Worm (Caenorhabditis elegans) whole organism, L1 larva: ENCODE results near the gene Y75B8A.24.

ENCODE experiments used
- C16A3.4 ChIP-seq: fragments of 150-350 bp; optimal IDR thresholded peaks from 2 replicates; lab custom pipeline; 2014; ENCODE audit warnings: missing biosample characterization, missing genetic modification characterization
- F16B12.6 ChIP-seq: fragments of 150-350 bp; optimal IDR thresholded peaks from 2 replicates; lab custom pipeline; 2014; ENCODE audit warnings: missing biosample characterization, missing genetic modification characterization
- alr-1 ChIP-seq: fragments of 200-800 bp; sonication (Bioruptor generic); optimal IDR thresholded peaks from 2 replicates; lab custom pipeline; 2018; ENCODE audit warnings: borderline replicate concordance, mild to moderate bottlenecking, missing genetic modification characterization, missing compliant biosample characterization
- aly-2 ChIP-seq: fragments of 150-350 bp; optimal IDR thresholded peaks from 2 replicates; lab custom pipeline; 2014; ENCODE audit warnings: missing biosample characterization, missing genetic modification characterization
- blmp-1 ChIP-seq: fragments of 150-350 bp; optimal IDR thresholded peaks from 2 replicates; lab custom pipeline; 2014; ENCODE audit warnings: missing biosample characterization, missing genetic modification characterization
- ceh-82 ChIP-seq, 3 experiments: fragments of 150-350 bp in 1 of 3; sonication (generic microtip) in 2 of 3; optimal IDR thresholded peaks; 2 replicates each; lab custom pipeline; 2014 to 2017; ENCODE audit warnings: missing biosample characterization in 3 of 3, missing genetic modification characterization in 3 of 3
- ceh-90 ChIP-seq: sonication (generic microtip); optimal IDR thresholded peaks from 2 replicates; lab custom pipeline; 2016; ENCODE audit warnings: missing genetic modification characterization, missing compliant biosample characterization
- dpl-1 ChIP-seq, 3 experiments: fragments of 150-350 bp in 2 of 3; sonication (generic microtip) in 1 of 3; optimal IDR thresholded peaks; 2 replicates each; lab custom pipeline; 2014 to 2017; ENCODE audit warnings: missing biosample characterization in 3 of 3, missing genetic modification characterization in 3 of 3, missing genetic modification reagents in 3 of 3
- dsc-1 ChIP-seq: sonication (generic microtip); optimal IDR thresholded peaks from 2 replicates; lab custom pipeline; 2016; ENCODE audit warnings: mild to moderate bottlenecking, missing genetic modification characterization, missing compliant biosample characterization
- efl-1 ChIP-seq, 4 experiments: fragments of 150-350 bp; optimal IDR thresholded peaks in 3 of 4; peaks in 1 of 4; 1 replicate in 1 of 4; 2 replicates in 3 of 4; lab custom pipeline; 2014; ENCODE audit warnings: missing biosample characterization in 2 of 4, missing genetic modification characterization in 2 of 4, missing genetic modification reagents in 2 of 4
- efl-3 ChIP-seq: fragments of 200-800 bp; sonication (Bioruptor generic); optimal IDR thresholded peaks from 2 replicates; lab custom pipeline; 2018; ENCODE audit warnings: mild to moderate bottlenecking, missing genetic modification characterization, missing compliant biosample characterization
- elt-3 ChIP-seq, 6 experiments: fragments of 150-350 bp in 1 of 6; sonication (generic microtip); optimal IDR thresholded peaks; 2 replicates each; lab custom pipeline; 2017 to 2018; ENCODE audit warnings: missing biosample characterization in 6 of 6, missing genetic modification characterization in 6 of 6, inconsistent platforms in 1 of 6
- ets-5 ChIP-seq: fragments of 200-800 bp; sonication (Bioruptor generic); IDR thresholded peaks from 2 replicates; pipeline ENCODE4 v1.3.6; 2022; ENCODE audit warnings: missing genetic modification characterization, missing compliant biosample characterization
- fkh-10 ChIP-seq: sonication (generic microtip); optimal IDR thresholded peaks from 2 replicates; lab custom pipeline; 2017; ENCODE audit warnings: missing biosample characterization, missing genetic modification reagents, missing genetic modification characterization
- fkh-4 ChIP-seq: sonication (generic microtip); optimal IDR thresholded peaks from 2 replicates; lab custom pipeline; 2016; ENCODE audit warnings: missing compliant biosample characterization, missing genetic modification characterization, borderline replicate concordance
- fkh-8 ChIP-seq: sonication (generic microtip); optimal IDR thresholded peaks from 2 replicates; lab custom pipeline; 2016; ENCODE audit warnings: mild to moderate bottlenecking, missing genetic modification characterization, missing compliant biosample characterization
- hlh-17 ChIP-seq: fragments of 200-800 bp; sonication (Bioruptor generic); optimal IDR thresholded peaks from 2 replicates; lab custom pipeline; 2018; ENCODE audit warnings: missing genetic modification characterization, mild to moderate bottlenecking, missing compliant biosample characterization, moderate library complexity, borderline replicate concordance
- hpl-2 ChIP-seq: fragments of 150-350 bp; optimal IDR thresholded peaks from 2 replicates; lab custom pipeline; 2014; ENCODE audit warnings: missing biosample characterization, missing genetic modification reagents, missing genetic modification characterization
- isw-1 ChIP-seq: fragments of 200-800 bp; sonication (Bioruptor generic); IDR thresholded peaks from 2 replicates; pipeline ENCODE4 v1.3.6; 2022; ENCODE audit warnings: missing genetic modification characterization, missing compliant biosample characterization
- lin-13 ChIP-seq: fragments of 150-350 bp; optimal IDR thresholded peaks from 2 replicates; lab custom pipeline; 2014; ENCODE audit warnings: missing biosample characterization, missing genetic modification reagents, missing genetic modification characterization
- lin-35 ChIP-seq, 2 experiments: fragments of 150-350 bp; optimal IDR thresholded peaks; 2 replicates each; lab custom pipeline; 2014; ENCODE audit warnings: missing biosample characterization in 2 of 2, missing genetic modification characterization in 2 of 2, missing genetic modification reagents in 2 of 2
- lsy-2 ChIP-seq, 2 experiments: fragments of 150-350 bp; optimal IDR thresholded peaks; 2 replicates each; lab custom pipeline; 2014; ENCODE audit warnings: missing biosample characterization in 2 of 2, missing genetic modification characterization in 2 of 2
- mdl-1 ChIP-seq, 2 experiments: fragments of 150-350 bp; optimal IDR thresholded peaks; 2 replicates each; lab custom pipeline; 2014 to 2017; ENCODE audit warnings: missing biosample characterization in 2 of 2, missing genetic modification characterization in 2 of 2, inconsistent platforms in 1 of 2
- nhr-12 ChIP-seq: sonication (generic microtip); optimal IDR thresholded peaks from 2 replicates; lab custom pipeline; 2017; ENCODE audit warnings: missing biosample characterization, missing genetic modification characterization
- nhr-19 ChIP-seq: fragments of 200-800 bp; sonication (Bioruptor generic); conservative IDR thresholded peaks from 2 replicates; pipeline ENCODE4 v1.3.6; 2022; ENCODE audit warnings: missing genetic modification characterization, missing compliant biosample characterization
- nhr-20 ChIP-seq: sonication (generic microtip); optimal IDR thresholded peaks from 2 replicates; lab custom pipeline; 2016; ENCODE audit warnings: mild to moderate bottlenecking, missing genetic modification characterization, missing compliant biosample characterization
- nhr-47 ChIP-seq: sonication (generic microtip); optimal IDR thresholded peaks from 2 replicates; lab custom pipeline; 2016; ENCODE audit warnings: mild to moderate bottlenecking, missing genetic modification characterization, moderate library complexity, missing compliant biosample characterization
- nhr-77 ChIP-seq: fragments of 150-350 bp; optimal IDR thresholded peaks from 2 replicates; lab custom pipeline; 2014; ENCODE audit warnings: missing biosample characterization, missing genetic modification characterization
- nhr-85 ChIP-seq: sonication (generic microtip); peaks from one replicate; lab custom pipeline; 2016; ENCODE audit warnings: missing genetic modification characterization, inconsistent platforms, missing compliant biosample characterization
- nhr-90 ChIP-seq: sonication (generic microtip); optimal IDR thresholded peaks from 2 replicates; lab custom pipeline; 2016; ENCODE audit warnings: mild to moderate bottlenecking, missing genetic modification characterization, missing compliant biosample characterization; ENCODE audit not compliant: poor library complexity
- pax-3 ChIP-seq: fragments of 200-800 bp; sonication (Bioruptor generic); optimal IDR thresholded peaks from 2 replicates; lab custom pipeline; 2018; ENCODE audit warnings: mild to moderate bottlenecking, missing genetic modification characterization, moderate library complexity, missing compliant biosample characterization
- pqm-1 ChIP-seq: sonication (generic microtip); optimal IDR thresholded peaks from 3 replicates; lab custom pipeline; 2017; ENCODE audit warnings: missing biosample characterization, missing genetic modification characterization
- rnt-1 ChIP-seq: sonication (generic microtip); optimal IDR thresholded peaks from 2 replicates; lab custom pipeline; 2016; ENCODE audit warnings: mild to moderate bottlenecking, missing genetic modification characterization, moderate library complexity, missing compliant biosample characterization
- sox-4 ChIP-seq: sonication (generic microtip); optimal IDR thresholded peaks from 2 replicates; lab custom pipeline; 2016; ENCODE audit warnings: missing genetic modification characterization, missing compliant biosample characterization
- sptf-1 ChIP-seq: fragments of 150-350 bp; optimal IDR thresholded peaks from 2 replicates; lab custom pipeline; 2014; ENCODE audit warnings: missing biosample characterization, missing genetic modification characterization
- swsn-7 ChIP-seq: sonication (generic microtip); optimal IDR thresholded peaks from 2 replicates; lab custom pipeline; 2016; ENCODE audit warnings: missing genetic modification characterization, missing compliant biosample characterization
- unc-130 ChIP-seq: fragments of 150-350 bp; optimal IDR thresholded peaks from 2 replicates; lab custom pipeline; 2017; ENCODE audit warnings: missing biosample characterization, missing genetic modification characterization, inconsistent platforms
- unc-62 ChIP-seq: fragments of 150-350 bp; optimal IDR thresholded peaks from 2 replicates; lab custom pipeline; 2014; ENCODE audit warnings: missing biosample characterization, missing genetic modification reagents, missing genetic modification characterization
- unc-86 ChIP-seq: sonication (generic microtip); optimal IDR thresholded peaks from 2 replicates; lab custom pipeline; 2016; ENCODE audit warnings: missing genetic modification characterization, missing compliant biosample characterization
- xbp-1 ChIP-seq: sonication (generic microtip); optimal IDR thresholded peaks from 2 replicates; lab custom pipeline; 2016; ENCODE audit warnings: missing genetic modification characterization, missing compliant biosample characterization
- zip-4 ChIP-seq: fragments of 200-800 bp; sonication (Bioruptor generic); optimal IDR thresholded peaks from 2 replicates; lab custom pipeline; 2018; ENCODE audit warnings: mild to moderate bottlenecking, missing genetic modification characterization, moderate library complexity, missing compliant biosample characterization

Gene Y75B8A.24

DNA sequence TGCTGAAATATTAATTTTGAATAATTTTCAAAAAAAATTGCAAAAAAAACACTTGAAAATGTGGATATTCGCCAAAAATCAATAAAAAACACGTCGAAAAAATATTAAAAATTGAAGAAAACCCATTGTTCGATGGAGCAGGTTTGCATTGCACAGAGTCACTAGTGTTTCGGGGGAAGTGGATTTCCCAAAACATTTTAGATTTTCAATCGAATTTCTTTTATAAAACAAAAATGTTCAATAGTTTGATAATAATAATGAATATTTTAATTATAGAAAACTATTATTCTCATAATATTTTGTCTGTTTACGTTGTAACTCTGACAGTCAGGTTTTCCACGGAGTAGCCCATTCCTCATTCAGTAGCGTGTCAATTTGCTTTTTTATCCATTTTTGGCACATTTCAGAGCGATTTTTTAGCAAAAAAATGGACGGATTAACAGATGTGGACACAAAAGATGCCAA is 54.9 kb downstream of the Y75B8A.24 start, which contains the start of the genes gex-4 and gphr-1 (continued):
- peak; percentile 46 to 70 (median 49) for TF ChIP-seq dpl-1 (GFP tag; optimal IDR thresholded peaks at IDR 0.05; lab: Kevin White, UChicago)
- TF ChIP-seq swsn-7 (tag; lab: Kevin White, UChicago), result peak; percentile 57
- peak; percentile 41 for TF ChIP-seq nhr-20 (tag; lab: Kevin White, UChicago)
- TF ChIP-seq lin-35 (GFP tag; optimal IDR thresholded peaks at IDR 0.05; lab: Kevin White, UChicago), result peak; percentile 65 to 72
- no peak for TF ChIP-seq sptf-1 (tag; lab: Kevin White, UChicago)
- TF ChIP-seq nhr-47 (tag; lab: Kevin White, UChicago), result peak; percentile 73
- peak; percentile 58 to 81 for TF ChIP-seq lsy-2 (tag; optimal IDR thresholded peaks at IDR 0.05; lab: Kevin White, UChicago)
- TF ChIP-seq nhr-90, result no peak
- no peak for TF ChIP-seq hpl-2
- TF ChIP-seq F16B12.6 (tag; lab: Kevin White, UChicago), result peak; percentile 25
- TF ChIP-seq C16A3.4 (tag; lab: Kevin White, UChicago), result peak; percentile 63
- TF ChIP-seq nhr-19 (GFP tag; lab: Robert Waterston, UW), result peak; percentile 38
- TF ChIP-seq efl-3 (GFP tag; lab: Kevin White, UChicago), result no peak
- TF ChIP-seq pqm-1 (tag; lab: Kevin White, UChicago), result no peak
- TF ChIP-seq lin-13 (GFP tag; lab: Kevin White, UChicago), result peak; percentile 54
- TF ChIP-seq elt-3 (tag; optimal IDR thresholded peaks at IDR 0.05; lab: Kevin White, UChicago), result peak in 1 of 6 experiments; percentile 36
- peak; percentile 58 for TF ChIP-seq ceh-90 (tag; lab: Kevin White, UChicago)
- TF ChIP-seq fkh-4 (tag; lab: Kevin White, UChicago), result peak; percentile 38
- TF ChIP-seq unc-86, result peak; percentile 38
- no peak for TF ChIP-seq ets-5 (GFP tag; lab: Robert Waterston, UW)
- peak; percentile 63 for TF ChIP-seq xbp-1
- TF ChIP-seq nhr-12 (tag; lab: Kevin White, UChicago), result no peak
- peak; percentile 70 for TF ChIP-seq pax-3
- peak; percentile 9 for TF ChIP-seq blmp-1 (tag; lab: Kevin White, UChicago)
- TF ChIP-seq fkh-8 (tag; lab: Kevin White, UChicago), result peak; percentile 79

DNA sequence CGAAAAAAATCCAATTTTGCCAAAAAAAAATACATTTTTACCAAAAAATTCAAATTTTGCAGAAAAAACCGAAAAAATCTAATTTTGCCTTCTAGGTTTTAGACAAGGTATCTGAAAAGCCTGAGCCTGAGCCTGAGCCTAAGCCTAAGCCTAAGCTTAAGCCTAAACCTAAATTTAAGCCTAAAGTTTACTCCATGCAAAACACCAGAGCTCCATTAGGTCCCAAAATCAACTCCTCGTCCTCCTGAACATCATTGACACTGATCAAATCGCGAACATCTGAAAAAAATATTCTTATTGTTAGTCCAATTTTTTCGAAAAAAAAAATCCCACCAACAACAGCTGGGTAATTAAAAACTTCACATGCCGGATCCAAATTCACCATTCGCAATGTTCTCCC is 55.5 kb downstream of the Y75B8A.24 start:
- TF ChIP-seq efl-1 (optimal IDR thresholded peaks at IDR 0.05; lab: Kevin White, UChicago) (no peak), efl-1 (GFP tag; optimal IDR thresholded peaks at IDR 0.05 in 1 of 2; lab: Kevin White, UChicago) (peak in 1 of 2 experiments; percentile 53), hlh-17 (no peak)

DNA sequence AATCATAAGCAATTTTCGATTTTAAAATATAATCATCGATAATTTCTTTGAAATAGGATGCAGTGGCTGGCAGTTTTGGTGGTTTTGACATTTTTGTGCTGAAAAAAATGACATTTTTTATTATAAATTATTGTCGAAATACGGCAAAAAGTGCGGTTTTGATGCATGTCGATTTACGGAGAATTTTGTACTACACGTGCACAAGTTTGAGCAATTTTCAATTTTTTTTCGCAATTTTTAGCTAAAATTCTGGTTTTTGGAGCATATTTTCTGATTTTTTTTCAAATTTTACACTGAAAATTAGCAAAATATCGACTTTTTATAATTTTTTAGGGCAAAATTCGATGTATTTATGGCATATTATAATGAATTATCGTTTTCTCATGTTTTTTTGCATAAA is 58.0 kb downstream of the Y75B8A.24 start, which contains the start of gene Y75B8A.13:
Gene Y75B8A.13 (minus strand): TSS at position 101 of the 400 bp plus-strand sequence.
- TF ChIP-seq nhr-20 (tag; lab: Kevin White, UChicago) (no peak), nhr-90 (no peak), hlh-17 (no peak), isw-1 (GFP tag; lab: Robert Waterston, UW) (no peak)

DNA sequence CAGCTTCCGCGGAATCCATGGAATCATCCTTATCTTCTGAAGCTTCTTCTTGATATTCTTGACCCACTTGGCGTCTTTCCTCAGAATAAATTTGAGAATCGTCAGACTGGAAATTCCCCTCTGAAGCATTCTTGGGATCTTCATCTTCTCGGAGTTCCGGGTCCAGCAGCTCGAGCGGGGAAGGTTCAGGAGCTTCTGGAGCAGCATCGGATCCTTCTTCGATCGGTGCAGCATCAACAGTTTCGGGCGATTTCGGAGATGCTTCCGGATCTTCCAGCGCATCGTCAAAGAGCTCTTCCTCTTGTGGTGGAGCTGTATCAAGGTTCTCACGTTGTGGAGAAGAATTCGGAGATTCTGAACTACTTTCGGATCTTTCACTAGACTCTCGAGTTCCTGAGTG is 66.0 kb downstream of the Y75B8A.24 start:
- TF ChIP-seq unc-62 (GFP tag; lab: Kevin White, UChicago) (no peak), sox-4 (tag; lab: Kevin White, UChicago) (no peak), blmp-1 (tag; lab: Kevin White, UChicago) (no peak), elt-3 (tag; optimal IDR thresholded peaks at IDR 0.05; lab: Kevin White, UChicago) (no peak), dsc-1 (tag; lab: Kevin White, UChicago) (no peak), nhr-85 (no peak), xbp-1 (no peak), unc-130 (no peak), mdl-1 (tag; optimal IDR thresholded peaks at IDR 0.05; lab: Kevin White, UChicago) (no peak), ceh-82 (tag; optimal IDR thresholded peaks at IDR 0.05; lab: Kevin White, UChicago) (no peak), ets-5 (GFP tag; lab: Robert Waterston, UW) (no peak), alr-1 (tag; lab: Kevin White, UChicago) (no peak), nhr-77 (tag; lab: Kevin White, UChicago) (no peak), zip-4 (GFP tag; lab: Kevin White, UChicago) (no peak), rnt-1 (no peak), nhr-12 (tag; lab: Kevin White, UChicago) (no peak), fkh-10 (GFP tag; lab: Kevin White, UChicago) (no peak), aly-2 (tag; lab: Kevin White, UChicago) (no peak), hpl-2 (no peak), lin-13 (GFP tag; lab: Kevin White, UChicago) (no peak)
